Fruit fly (Drosophila melanogaster) whole organism: ENCODE measurements around the gene Scox.

Experiments
- CG8478 ChIP-seq: fragments of >200 bp; optimal IDR thresholded peaks from 2 replicates; lab custom pipeline; 2018; ENCODE audit warnings: inconsistent platforms
- Dll ChIP-seq: fragments of >200 bp; optimal IDR thresholded peaks from 2 replicates; lab custom pipeline; 2017
- psq ChIP-seq: fragments of >200 bp; optimal IDR thresholded peaks from 2 replicates; lab custom pipeline; 2017

dm6 chr2L:4998571-4999191 lies 29.9 kb upstream of the Scox start:
- TF ChIP-seq psq (lab: Kevin White, UChicago) = no peak
- TF ChIP-seq Dll (lab: Kevin White, UChicago) = no peak
- no peak for TF ChIP-seq CG8478 (lab: Kevin White, UChicago)
